Fruit fly (Drosophila melanogaster): ENCODE data around the gene mRpL2.

dm6 chr3L:11147675-11148074, 27.0 kb downstream of the mRpL2 start:
- TF ChIP-seq Sin3A (optimal IDR thresholded peaks at IDR 0.05): no peak
- TF ChIP-seq insv (optimal IDR thresholded peaks at IDR 0.05): no peak

Data from Kc167 (cell line).